Fruit fly (Drosophila melanogaster) whole organism, prepupa: Measurements from ENCODE around the gene Prp18.

ENCODE experiments used
- Blimp-1 ChIP-seq: fragments of 200-800 bp; sonication (Bioruptor generic); optimal IDR thresholded peaks from 3 replicates; lab custom pipeline; 2017; ENCODE audit warnings: missing biosample characterization, missing genetic modification characterization, mild to moderate bottlenecking, moderate library complexity, missing genetic modification reagents
- CG10631 ChIP-seq: fragments of 200-800 bp; sonication (Bioruptor generic); optimal IDR thresholded peaks from 2 replicates; lab custom pipeline; 2016; ENCODE audit warnings: missing biosample characterization, missing genetic modification characterization
- CG11762 ChIP-seq: fragments of 200-800 bp; sonication (Bioruptor generic); optimal IDR thresholded peaks from 3 replicates; lab custom pipeline; 2016; ENCODE audit warnings: missing biosample characterization, missing genetic modification characterization; ENCODE audit not compliant: insufficient read depth
- CG11902 ChIP-seq: fragments of 200-800 bp; sonication (Bioruptor generic); optimal IDR thresholded peaks from 3 replicates; lab custom pipeline; 2016; ENCODE audit warnings: missing biosample characterization, missing genetic modification characterization
- CG1621 ChIP-seq: fragments of 200-800 bp; sonication (Bioruptor generic); optimal IDR thresholded peaks from 3 replicates; lab custom pipeline; 2018; ENCODE audit warnings: missing biosample characterization, mild to moderate bottlenecking, missing genetic modification characterization
- CG3032 ChIP-seq: fragments of 200-800 bp; optimal IDR thresholded peaks from 2 replicates; lab custom pipeline; 2019; ENCODE audit warnings: missing biosample characterization, mild to moderate bottlenecking, missing genetic modification characterization, moderate library complexity
- CG31627 ChIP-seq: fragments of 200-800 bp; sonication (Bioruptor generic); optimal IDR thresholded peaks from 3 replicates; lab custom pipeline; 2016; ENCODE audit warnings: missing biosample characterization, missing genetic modification characterization
- CG32006 ChIP-seq: fragments of 200-800 bp; sonication (Bioruptor generic); optimal IDR thresholded peaks from 3 replicates; lab custom pipeline; 2017; ENCODE audit warnings: missing biosample characterization, mild to moderate bottlenecking, missing genetic modification characterization
- CG34406 ChIP-seq: fragments of 200-800 bp; sonication (Bioruptor generic); optimal IDR thresholded peaks from 3 replicates; lab custom pipeline; 2016; ENCODE audit warnings: missing biosample characterization, missing genetic modification characterization
- CG4318 ChIP-seq: fragments of 200-800 bp; sonication (Bioruptor generic); optimal IDR thresholded peaks from 3 replicates; lab custom pipeline; 2017; ENCODE audit warnings: missing biosample characterization, mild to moderate bottlenecking, missing genetic modification characterization
- CG6163 ChIP-seq: fragments of 200-800 bp; sonication (Bioruptor generic); IDR thresholded peaks from 3 replicates; pipeline ENCODE4 v1.3.6; 2022; ENCODE audit warnings: missing biosample characterization, missing genetic modification characterization
- CG6792 ChIP-seq: fragments of 200-800 bp; sonication (Bioruptor generic); optimal IDR thresholded peaks from 3 replicates; lab custom pipeline; 2016; ENCODE audit warnings: missing biosample characterization, missing genetic modification characterization
- CG6854 ChIP-seq: fragments of 200-800 bp; sonication (Bioruptor generic); optimal IDR thresholded peaks from 2 replicates; lab custom pipeline; 2017; ENCODE audit warnings: missing biosample characterization, mild to moderate bottlenecking, missing genetic modification characterization
- CG8119 ChIP-seq: fragments of 200-800 bp; sonication (Bioruptor generic); IDR thresholded peaks from 3 replicates; pipeline ENCODE4 v1.3.6; 2022; ENCODE audit warnings: missing biosample characterization, missing genetic modification characterization
- CG8632 ChIP-seq: fragments of 200-800 bp; sonication (Bioruptor generic); optimal IDR thresholded peaks from 3 replicates; lab custom pipeline; 2016; ENCODE audit warnings: missing biosample characterization, missing genetic modification characterization
- Eip78C ChIP-seq: fragments of 200-800 bp; sonication (Bioruptor generic); peaks from one replicate; lab custom pipeline; 2016; ENCODE audit warnings: missing biosample characterization, missing genetic modification characterization
- Eip93F ChIP-seq: fragments of 200-800 bp; sonication (Bioruptor generic); optimal IDR thresholded peaks from 2 replicates; lab custom pipeline; 2016; ENCODE audit warnings: missing biosample characterization, mild to moderate bottlenecking, missing genetic modification characterization
- Ets21C ChIP-seq: fragments of 200-800 bp; sonication (Bioruptor generic); optimal IDR thresholded peaks from 3 replicates; lab custom pipeline; 2016; ENCODE audit warnings: missing biosample characterization, missing genetic modification characterization
- Gug ChIP-seq: fragments of 200-800 bp; sonication (Bioruptor generic); IDR thresholded peaks from 2 replicates; pipeline ENCODE4 v1.3.6; 2022; ENCODE audit warnings: missing biosample characterization, missing genetic modification characterization
- Hr38 ChIP-seq: sonication (Bioruptor generic); optimal IDR thresholded peaks from 2 replicates; lab custom pipeline; 2016; ENCODE audit warnings: missing biosample characterization, missing genetic modification characterization
- Hr39 ChIP-seq: fragments of 200-800 bp; sonication (Bioruptor generic); optimal IDR thresholded peaks from 2 replicates; lab custom pipeline; 2016; ENCODE audit warnings: missing biosample characterization, missing genetic modification characterization
- Lpt ChIP-seq: fragments of 200-800 bp; sonication (Bioruptor generic); optimal IDR thresholded peaks from 3 replicates; lab custom pipeline; 2016; ENCODE audit warnings: missing biosample characterization, missing genetic modification characterization
- Met ChIP-seq: fragments of 200-800 bp; sonication (Bioruptor generic); optimal IDR thresholded peaks from 3 replicates; lab custom pipeline; 2016; ENCODE audit warnings: missing biosample characterization, missing genetic modification characterization
- Smox ChIP-seq: fragments of 200-800 bp; sonication (Bioruptor generic); optimal IDR thresholded peaks from 3 replicates; lab custom pipeline; 2016; ENCODE audit warnings: missing biosample characterization, missing genetic modification characterization
- Sox102F ChIP-seq: fragments of 200-800 bp; sonication (Bioruptor generic); optimal IDR thresholded peaks from 2 replicates; lab custom pipeline; 2016; ENCODE audit warnings: missing biosample characterization, mild to moderate bottlenecking, missing genetic modification characterization
- achi ChIP-seq: fragments of 200-800 bp; sonication (Bioruptor generic); optimal IDR thresholded peaks from 3 replicates; lab custom pipeline; 2016; ENCODE audit warnings: missing biosample characterization, missing genetic modification characterization
- acj6 ChIP-seq: fragments of 200-800 bp; sonication (Bioruptor generic); optimal IDR thresholded peaks from 3 replicates; lab custom pipeline; 2016; ENCODE audit warnings: missing biosample characterization, missing genetic modification characterization
- cyc ChIP-seq: fragments of 200-800 bp; sonication (Bioruptor generic); optimal IDR thresholded peaks from 3 replicates; lab custom pipeline; 2016; ENCODE audit warnings: missing biosample characterization, missing genetic modification characterization
- dac ChIP-seq: fragments of 200-800 bp; sonication (Bioruptor generic); optimal IDR thresholded peaks from 2 replicates; lab custom pipeline; 2017; ENCODE audit warnings: missing biosample characterization, mild to moderate bottlenecking, missing genetic modification characterization
- dsx ChIP-seq: fragments of 200-800 bp; optimal IDR thresholded peaks from 3 replicates; lab custom pipeline; 2019; ENCODE audit warnings: missing biosample characterization, mild to moderate bottlenecking, missing genetic modification characterization, moderate library complexity; ENCODE audit not compliant: poor library complexity, severe bottlenecking
- eg ChIP-seq: fragments of 200-800 bp; sonication (Bioruptor generic); IDR thresholded peaks from 3 replicates; pipeline ENCODE4 v1.3.6; 2022; ENCODE audit warnings: missing biosample characterization, missing genetic modification characterization
- esn ChIP-seq: fragments of 200-800 bp; sonication (Bioruptor generic); optimal IDR thresholded peaks from 2 replicates; lab custom pipeline; 2016; ENCODE audit warnings: missing biosample characterization, mild to moderate bottlenecking, missing genetic modification characterization, moderate library complexity
- fd59A ChIP-seq: fragments of 200-800 bp; sonication (Bioruptor generic); optimal IDR thresholded peaks from 2 replicates; lab custom pipeline; 2017; ENCODE audit warnings: missing biosample characterization, mild to moderate bottlenecking, missing genetic modification characterization, missing genetic modification reagents
- fkh ChIP-seq: fragments of 200-800 bp; sonication (Bioruptor generic); optimal IDR thresholded peaks from 3 replicates; lab custom pipeline; 2017; ENCODE audit warnings: missing biosample characterization, mild to moderate bottlenecking, missing genetic modification characterization, moderate library complexity
- lz ChIP-seq: fragments of 200-800 bp; sonication (Bioruptor generic); optimal IDR thresholded peaks from 3 replicates; lab custom pipeline; 2016; ENCODE audit warnings: missing biosample characterization, missing genetic modification characterization
- net ChIP-seq: fragments of 200-800 bp; sonication (Bioruptor generic); optimal IDR thresholded peaks from 3 replicates; lab custom pipeline; 2016; ENCODE audit warnings: missing biosample characterization, missing genetic modification characterization
- pdm3 ChIP-seq: fragments of 200-800 bp; sonication (Bioruptor generic); optimal IDR thresholded peaks from 3 replicates; lab custom pipeline; 2016; ENCODE audit warnings: missing biosample characterization, missing genetic modification characterization
- salr ChIP-seq, 2 experiments: fragments of 200-800 bp; sonication (Bioruptor generic); optimal IDR thresholded peaks; 3 replicates each; lab custom pipeline; 2016 to 2018; ENCODE audit warnings: missing biosample characterization in 2 of 2, missing genetic modification characterization in 2 of 2, mild to moderate bottlenecking in 1 of 2
- spab ChIP-seq: fragments of 200-800 bp; sonication (Bioruptor generic); optimal IDR thresholded peaks from 2 replicates; lab custom pipeline; 2017; ENCODE audit warnings: missing biosample characterization, mild to moderate bottlenecking, missing genetic modification characterization, missing genetic modification reagents
- ss ChIP-seq, 2 experiments: fragments of 200-800 bp; sonication (Bioruptor generic); optimal IDR thresholded peaks; 2 replicates in 1 of 2; 3 replicates in 1 of 2; lab custom pipeline; 2017 to 2018; ENCODE audit warnings: mild to moderate bottlenecking in 2 of 2, missing biosample characterization in 2 of 2, missing genetic modification characterization in 2 of 2, moderate library complexity in 1 of 2
- svp ChIP-seq: fragments of 200-800 bp; sonication (Bioruptor generic); peaks from one replicate; lab custom pipeline; 2016; ENCODE audit warnings: missing biosample characterization, missing genetic modification characterization
- vri ChIP-seq: fragments of 200-800 bp; sonication (Bioruptor generic); optimal IDR thresholded peaks from 3 replicates; lab custom pipeline; 2016; ENCODE audit warnings: missing biosample characterization, mild to moderate bottlenecking, missing genetic modification characterization

Gene Prp18

dm6 chr3R:18998370-18998769, 32.7 kb downstream of the Prp18 start (continued):
- TF ChIP-seq CG3032 (tag; lab: Kevin White, UChicago) (peak; percentile 65), ss (GFP tag; optimal IDR thresholded peaks at IDR 0.05; lab: Kevin White, UChicago) (no peak), salr (GFP tag; optimal IDR thresholded peaks at IDR 0.05; lab: Kevin White, UChicago) (peak; percentile 32 to 35)

dm6 chr3R:18997388-18998287, 33.4 kb downstream of the Prp18 start:
- TF ChIP-seq CG6854 (GFP tag; lab: Kevin White, UChicago) (peak; percentile 56), Sox102F (GFP tag; lab: Kevin White, UChicago) (peak; percentile 35), net (peak; percentile 0), CG6792 (GFP tag; lab: Kevin White, UChicago) (peak; percentile 32), CG34406 (GFP tag; lab: Kevin White, UChicago) (peak; percentile 49), Smox (GFP tag; lab: Kevin White, UChicago) (peak; percentile 38), svp (GFP tag; lab: Kevin White, UChicago) (peak; percentile 86), CG6163 (peak; percentile 7; the same call in 1 of the 3 replicates), ss (GFP tag; optimal IDR thresholded peaks at IDR 0.05; lab: Kevin White, UChicago) (peak in 1 of 2 experiments; percentile 31), Eip78C (GFP tag; lab: Kevin White, UChicago) (peak; percentile 70), fkh (GFP tag; lab: Kevin White, UChicago) (peak; percentile 96), CG10631 (GFP tag; lab: Kevin White, UChicago) (no peak), CG4318 (GFP tag; lab: Kevin White, UChicago) (no peak), Met (peak; percentile 13), CG8632 (GFP tag; lab: Kevin White, UChicago) (peak; percentile 59), Ets21C (GFP tag; lab: Kevin White, UChicago) (no peak), esn (GFP tag; lab: Kevin White, UChicago) (peak; percentile 26), Eip93F (GFP tag; lab: Kevin White, UChicago) (no peak)
- TF ChIP-seq, all 60 proteins: peak for 14

- TF ChIP-seq pdm3, result peak; percentile 93
- TF ChIP-seq eg, result peak; percentile 90
- TF ChIP-seq CG3032 (tag; lab: Kevin White, UChicago), result peak; percentile 86
- peak; percentile 83 for TF ChIP-seq Gug (GFP tag; lab: Robert Waterston, UW)
- TF ChIP-seq svp (GFP tag; lab: Kevin White, UChicago), result peak; percentile 98
- peak; percentile 58 for TF ChIP-seq Blimp-1
- peak; percentile 92 for TF ChIP-seq net
- TF ChIP-seq CG31627 (GFP tag; lab: Kevin White, UChicago), result peak; percentile 90
- TF ChIP-seq CG10631 (GFP tag; lab: Kevin White, UChicago), result peak; percentile 92
- TF ChIP-seq dsx (GFP tag; lab: Kevin White, UChicago), result peak; percentile 87
- TF ChIP-seq Hr38 (GFP tag; lab: Kevin White, UChicago), result no peak
- no peak for TF ChIP-seq fkh (GFP tag; lab: Kevin White, UChicago)
- TF ChIP-seq dac (GFP tag; lab: Kevin White, UChicago), result peak; percentile 58
- TF ChIP-seq fd59A, result peak; percentile 84
- peak; percentile 88 for TF ChIP-seq spab (GFP tag; lab: Kevin White, UChicago)
- peak; percentile 95 for TF ChIP-seq CG6792 (GFP tag; lab: Kevin White, UChicago)
- TF ChIP-seq vri (GFP tag; lab: Kevin White, UChicago), result peak; percentile 65
- TF ChIP-seq CG8119 (GFP tag; lab: Robert Waterston, UW), result peak; percentile 89
- TF ChIP-seq Eip78C (GFP tag; lab: Kevin White, UChicago), result peak; percentile 99
- TF ChIP-seq CG11762 (GFP tag; lab: Kevin White, UChicago), result peak; percentile 94
- peak; percentile 91 for TF ChIP-seq CG32006 (GFP tag; lab: Kevin White, UChicago)
- TF ChIP-seq cyc (GFP tag; lab: Kevin White, UChicago), result peak; percentile 92
- TF ChIP-seq CG11902, result peak; percentile 94
- TF ChIP-seq CG34406 (GFP tag; lab: Kevin White, UChicago), result peak; percentile 95
- peak; percentile 89 for TF ChIP-seq Hr39
- peak; percentile 96 for TF ChIP-seq acj6
- peak; percentile 94 for TF ChIP-seq achi (GFP tag; lab: Kevin White, UChicago)
- TF ChIP-seq lz, result peak; percentile 93
- TF ChIP-seq Lpt (GFP tag; lab: Kevin White, UChicago), result peak; percentile 89
- TF ChIP-seq Sox102F (GFP tag; lab: Kevin White, UChicago), result peak; percentile 89
- peak; percentile 83 for TF ChIP-seq CG1621
- TF ChIP-seq Eip93F (GFP tag; lab: Kevin White, UChicago), result peak; percentile 75
- TF ChIP-seq Smox (GFP tag; lab: Kevin White, UChicago), result peak; percentile 92
Measured at dm6 chr3R:18995556-18996272, 35.4 kb downstream of the Prp18 start.
